Worm (Caenorhabditis elegans) whole organism, young adult: ENCODE data around the gene F58G11.4.

Experiments
- B0336.3 ChIP-seq: fragments of 200-800 bp; sonication (Bioruptor generic); IDR thresholded peaks from 2 replicates; pipeline ENCODE4 v1.3.6; 2022; ENCODE audit warnings: missing genetic modification characterization, missing compliant biosample characterization
- C06A6.2 ChIP-seq: fragments of 200-800 bp; sonication (Bioruptor generic); conservative IDR thresholded peaks from 2 replicates; pipeline ENCODE4 v1.3.6; 2022; ENCODE audit warnings: missing genetic modification characterization, missing compliant biosample characterization
- F22D6.2 ChIP-seq: sonication (generic microtip); optimal IDR thresholded peaks from 2 replicates; lab custom pipeline; 2016; ENCODE audit warnings: mild to moderate bottlenecking, missing genetic modification characterization, missing compliant biosample characterization
- F23B12.7 ChIP-seq: sonication (generic microtip); optimal IDR thresholded peaks from 2 replicates; lab custom pipeline; 2017; ENCODE audit warnings: missing genetic modification characterization, mild to moderate bottlenecking, missing compliant biosample characterization, antibody characterized with exemption, moderate library complexity; ENCODE audit not compliant: insufficient read depth
- F52B5.7 ChIP-seq: sonication (generic microtip); optimal IDR thresholded peaks from 2 replicates; lab custom pipeline; 2016; ENCODE audit warnings: mild to moderate bottlenecking, missing genetic modification characterization, missing compliant biosample characterization
- F57A8.1 ChIP-seq: fragments of 200-800 bp; sonication (Bioruptor generic); optimal IDR thresholded peaks from 2 replicates; lab custom pipeline; 2018; ENCODE audit warnings: mild to moderate bottlenecking, missing genetic modification characterization, moderate library complexity, missing compliant biosample characterization
- T07F8.4 ChIP-seq: sonication (generic microtip); optimal IDR thresholded peaks from 2 replicates; lab custom pipeline; 2016; ENCODE audit warnings: mild to moderate bottlenecking, missing genetic modification characterization, moderate library complexity, missing compliant biosample characterization
- T26A5.8 ChIP-seq: sonication (generic microtip); optimal IDR thresholded peaks from 2 replicates; lab custom pipeline; 2016; ENCODE audit warnings: missing genetic modification characterization, missing compliant biosample characterization
- Y53G8AR.9 ChIP-seq: fragments of 200-800 bp; sonication (Bioruptor generic); conservative IDR thresholded peaks from 2 replicates; pipeline ENCODE4 v1.3.6; 2022; ENCODE audit warnings: missing genetic modification reagents, missing genetic modification characterization, missing compliant biosample characterization
- Y56A3A.18 ChIP-seq: fragments of 200-800 bp; sonication (Bioruptor generic); IDR thresholded peaks from 2 replicates; pipeline ENCODE4 v1.3.6; 2022; ENCODE audit warnings: missing genetic modification reagents, missing genetic modification characterization, missing compliant biosample characterization
- Y79H2A.3 ChIP-seq: fragments of 200-800 bp; sonication (Bioruptor generic); conservative IDR thresholded peaks from 2 replicates; pipeline ENCODE4 v1.3.6; 2022; ENCODE audit warnings: missing genetic modification reagents, missing genetic modification characterization, missing compliant biosample characterization
- Y95B8A.8 ChIP-seq: fragments of 200-800 bp; sonication (Bioruptor generic); IDR thresholded peaks from 2 replicates; pipeline ENCODE4 v1.3.6; 2022; ENCODE audit warnings: missing genetic modification reagents, missing genetic modification characterization, missing compliant biosample characterization
- ZK185.1 ChIP-seq: sonication (generic microtip); optimal IDR thresholded peaks from 2 replicates; lab custom pipeline; 2016; ENCODE audit warnings: mild to moderate bottlenecking, missing genetic modification characterization, missing compliant biosample characterization; ENCODE audit not compliant: poor library complexity, severe bottlenecking
- ama-1 ChIP-seq, 3 experiments: fragments of 150-350 bp in 1 of 3; sonication (generic microtip) in 2 of 3; optimal IDR thresholded peaks; 2 replicates each; lab custom pipeline; 2014 to 2018; ENCODE audit warnings: missing biosample characterization in 2 of 3, missing genetic modification characterization in 2 of 3, missing genetic modification reagents in 2 of 3
- aptf-3 ChIP-seq: fragments of 200-800 bp; sonication (Bioruptor generic); IDR thresholded peaks from 2 replicates; pipeline ENCODE4 v1.3.6; 2022; ENCODE audit warnings: missing genetic modification characterization, missing compliant biosample characterization
- bed-2 ChIP-seq: fragments of 200-800 bp; sonication (Bioruptor generic); IDR thresholded peaks from 2 replicates; pipeline ENCODE4 v1.3.6; 2022; ENCODE audit warnings: missing genetic modification reagents, missing genetic modification characterization, missing compliant biosample characterization
- ccch-3 ChIP-seq: fragments of 200-800 bp; sonication (Bioruptor generic); optimal IDR thresholded peaks from 2 replicates; lab custom pipeline; 2018; ENCODE audit warnings: mild to moderate bottlenecking, missing genetic modification characterization, missing compliant biosample characterization
- ceh-100 ChIP-seq: fragments of 200-800 bp; sonication (Bioruptor generic); IDR thresholded peaks from 2 replicates; pipeline ENCODE4 v1.3.6; 2022; ENCODE audit warnings: missing genetic modification reagents, missing genetic modification characterization, missing compliant biosample characterization
- ceh-27 ChIP-seq: fragments of 200-800 bp; sonication (Bioruptor generic); optimal IDR thresholded peaks from 2 replicates; lab custom pipeline; 2018; ENCODE audit warnings: mild to moderate bottlenecking, missing genetic modification characterization, moderate library complexity, missing compliant biosample characterization
- ceh-40 ChIP-seq: fragments of 200-800 bp; sonication (Bioruptor generic); IDR thresholded peaks from 2 replicates; pipeline ENCODE4 v1.3.6; 2022; ENCODE audit warnings: missing genetic modification characterization, missing compliant biosample characterization
- egl-44 ChIP-seq: fragments of 200-800 bp; sonication (Bioruptor generic); IDR thresholded peaks from 2 replicates; pipeline ENCODE4 v1.3.6; 2022; ENCODE audit warnings: missing genetic modification reagents, missing genetic modification characterization, missing compliant biosample characterization
- ekl-4 ChIP-seq: fragments of 200-800 bp; sonication (Bioruptor generic); IDR thresholded peaks from 2 replicates; pipeline ENCODE4 v1.3.6; 2022; ENCODE audit warnings: missing genetic modification reagents, missing genetic modification characterization, missing compliant biosample characterization
- ets-4 ChIP-seq: fragments of 200-800 bp; sonication (Bioruptor generic); optimal IDR thresholded peaks from 2 replicates; lab custom pipeline; 2018; ENCODE audit warnings: mild to moderate bottlenecking, missing genetic modification characterization, missing compliant biosample characterization
- hlh-12 ChIP-seq: sonication (generic microtip); optimal IDR thresholded peaks from 2 replicates; lab custom pipeline; 2016; ENCODE audit warnings: missing genetic modification characterization, missing compliant biosample characterization
- hlh-26 ChIP-seq: fragments of 200-800 bp; sonication (Bioruptor generic); conservative IDR thresholded peaks from 2 replicates; pipeline ENCODE4 v1.3.6; 2022; ENCODE audit warnings: missing genetic modification reagents, missing genetic modification characterization, missing compliant biosample characterization
- hrde-1 ChIP-seq: sonication (generic microtip); optimal IDR thresholded peaks from 2 replicates; lab custom pipeline; 2016; ENCODE audit warnings: missing genetic modification characterization, mild to moderate bottlenecking, missing compliant biosample characterization, moderate library complexity, missing genotype, missing genetic modification reagents, borderline replicate concordance
- hsf-1 ChIP-seq: fragments of 200-800 bp; sonication (Bioruptor generic); IDR thresholded peaks from 2 replicates; pipeline ENCODE4 v1.3.6; 2022; ENCODE audit warnings: missing genetic modification reagents, missing genetic modification characterization, missing compliant biosample characterization
- lag-1 ChIP-seq: fragments of 200-800 bp; sonication (Bioruptor generic); IDR thresholded peaks from 2 replicates; pipeline ENCODE4 v1.3.6; 2022; ENCODE audit warnings: missing genetic modification reagents, missing genetic modification characterization, missing compliant biosample characterization
- mcd-1 ChIP-seq: fragments of 200-800 bp; sonication (Bioruptor generic); IDR thresholded peaks from 2 replicates; pipeline ENCODE4 v1.3.6; 2022; ENCODE audit warnings: missing genetic modification reagents, missing genetic modification characterization, missing compliant biosample characterization
- nfyb-1 ChIP-seq: fragments of 200-800 bp; sonication (Bioruptor generic); IDR thresholded peaks from 2 replicates; pipeline ENCODE4 v1.3.6; 2022; ENCODE audit warnings: missing genetic modification reagents, missing genetic modification characterization, missing compliant biosample characterization
- nhr-120 ChIP-seq: fragments of 200-800 bp; sonication (Bioruptor generic); IDR thresholded peaks from 2 replicates; pipeline ENCODE4 v1.3.6; 2022; ENCODE audit warnings: missing genetic modification characterization, missing compliant biosample characterization
- nhr-80 ChIP-seq: sonication (generic microtip); optimal IDR thresholded peaks from 2 replicates; lab custom pipeline; 2016; ENCODE audit warnings: missing genetic modification characterization, missing compliant biosample characterization
- nhr-90 ChIP-seq: sonication (generic microtip); optimal IDR thresholded peaks from 2 replicates; lab custom pipeline; 2016; ENCODE audit warnings: missing genotype, mild to moderate bottlenecking, missing genetic modification characterization, missing compliant biosample characterization
- rec-8 ChIP-seq, 2 experiments: sonication (generic microtip); optimal IDR thresholded peaks; 2 replicates each; lab custom pipeline; 2016; ENCODE audit warnings: mild to moderate bottlenecking in 2 of 2, missing genetic modification characterization in 2 of 2, missing genetic modification reagents in 2 of 2, missing genotype in 2 of 2, missing biosample characterization in 1 of 2, missing compliant biosample characterization in 1 of 2, moderate library complexity in 1 of 2
- snpc-1.1 ChIP-seq: sonication (generic microtip); optimal IDR thresholded peaks from 2 replicates; lab custom pipeline; 2017; ENCODE audit warnings: missing genetic modification characterization, mild to moderate bottlenecking, missing compliant biosample characterization, antibody characterized with exemption, moderate library complexity, missing genotype, missing genetic modification reagents; ENCODE audit not compliant: insufficient read depth
- snpc-1.3 ChIP-seq: sonication (generic microtip); optimal IDR thresholded peaks from 2 replicates; lab custom pipeline; 2017; ENCODE audit warnings: missing genetic modification characterization, mild to moderate bottlenecking, missing compliant biosample characterization, antibody characterized with exemption, moderate library complexity, missing genotype, missing genetic modification reagents; ENCODE audit not compliant: insufficient read depth
- somi-1 ChIP-seq: fragments of 200-800 bp; sonication (Bioruptor generic); optimal IDR thresholded peaks from 2 replicates; lab custom pipeline; 2018; ENCODE audit warnings: mild to moderate bottlenecking, missing genetic modification characterization, missing compliant biosample characterization
- tlf-1 ChIP-seq: fragments of 200-800 bp; sonication (Bioruptor generic); optimal IDR thresholded peaks from 2 replicates; lab custom pipeline; 2018; ENCODE audit warnings: mild to moderate bottlenecking, missing genetic modification characterization, missing compliant biosample characterization
- unc-130 ChIP-seq: sonication (generic microtip); optimal IDR thresholded peaks from 2 replicates; lab custom pipeline; 2016; ENCODE audit warnings: missing genetic modification reagents, missing genetic modification characterization, missing compliant biosample characterization
- unc-62 ChIP-seq: fragments of 150-350 bp; optimal IDR thresholded peaks from 2 replicates; lab custom pipeline; 2014; ENCODE audit warnings: missing biosample characterization, missing genetic modification reagents, missing genetic modification characterization
- ztf-18 ChIP-seq: sonication (generic microtip); optimal IDR thresholded peaks from 2 replicates; lab custom pipeline; 2016; ENCODE audit warnings: missing genotype, mild to moderate bottlenecking, missing genetic modification characterization, missing compliant biosample characterization
- ztf-22 ChIP-seq: fragments of 200-800 bp; sonication (Bioruptor generic); optimal IDR thresholded peaks from 2 replicates; lab custom pipeline; 2018; ENCODE audit warnings: mild to moderate bottlenecking, missing genetic modification characterization, moderate library complexity, missing compliant biosample characterization
- ztf-3 ChIP-seq: fragments of 200-800 bp; sonication (Bioruptor generic); optimal IDR thresholded peaks from 2 replicates; lab custom pipeline; 2018; ENCODE audit warnings: mild to moderate bottlenecking, missing genetic modification characterization, missing compliant biosample characterization

The F58G11.4 gene

ce11 chrV:13655202-13655764 is 17.1 kb upstream of the F58G11.4 start (continued):
- TF ChIP-seq F52B5.7 (no peak), bed-2 (GFP tag; lab: Robert Waterston, UW) (no peak), unc-62 (GFP tag; lab: Kevin White, UChicago) (no peak), lag-1 (GFP tag; lab: Robert Waterston, UW) (no peak), ccch-3 (no peak), rec-8 (tag; optimal IDR thresholded peaks at IDR 0.05; lab: Kevin White, UChicago) (no peak), ztf-18 (tag; lab: Kevin White, UChicago) (no peak), aptf-3 (GFP tag; lab: Robert Waterston, UW) (no peak), B0336.3 (GFP tag; lab: Robert Waterston, UW) (no peak), C06A6.2 (GFP tag; lab: Robert Waterston, UW) (no peak), T26A5.8 (tag; lab: Kevin White, UChicago) (no peak), tlf-1 (GFP tag; lab: Kevin White, UChicago) (peak; percentile 3), unc-130 (GFP tag; lab: Kevin White, UChicago) (no peak), snpc-1.1 (tag; lab: Kevin White, UChicago) (no peak), hrde-1 (no peak), snpc-1.3 (tag; lab: Kevin White, UChicago) (no peak), ceh-100 (no peak), ama-1 (optimal IDR thresholded peaks at IDR 0.05; lab: Kevin White, UChicago) (no peak), ama-1 (GFP tag; optimal IDR thresholded peaks at IDR 0.05; lab: Kevin White, UChicago) (no peak), F57A8.1 (no peak), ZK185.1 (no peak), ceh-40 (GFP tag; lab: Robert Waterston, UW) (0 out of 2 replicates have a peak, but pooled peaks have one; percentile 53), nhr-120 (GFP tag; lab: Robert Waterston, UW) (no peak), hlh-26 (GFP tag; lab: Robert Waterston, UW) (no peak), ceh-27 (GFP tag; lab: Kevin White, UChicago) (peak; percentile 33), F23B12.7 (tag; lab: Kevin White, UChicago) (no peak), hlh-12 (tag; lab: Kevin White, UChicago) (no peak)

ce11 chrV:13656346-13657254 is 15.8 kb upstream of the F58G11.4 start:
- TF ChIP-seq snpc-1.3 (tag; lab: Kevin White, UChicago) = no peak
- peak; percentile 18; the same call in 1 of the 2 replicates for TF ChIP-seq Y95B8A.8 (GFP tag; lab: Robert Waterston, UW)
- TF ChIP-seq tlf-1 (GFP tag; lab: Kevin White, UChicago) = peak; percentile 55
- no peak for TF ChIP-seq Y79H2A.3 (GFP tag; lab: Robert Waterston, UW)
- TF ChIP-seq B0336.3 (GFP tag; lab: Robert Waterston, UW) = peak; percentile 62; the same call in 1 of the 2 replicates
- no peak for TF ChIP-seq egl-44 (GFP tag; lab: Robert Waterston, UW)
- peak; percentile 38; the same call in 1 of the 2 replicates for TF ChIP-seq ekl-4 (GFP tag; lab: Robert Waterston, UW)
- TF ChIP-seq F22D6.2 (tag; lab: Kevin White, UChicago) = peak; percentile 56
- TF ChIP-seq C06A6.2 (GFP tag; lab: Robert Waterston, UW) = peak; percentile 31; the same call in 1 of the 2 replicates
- TF ChIP-seq nhr-90 (tag; lab: Kevin White, UChicago) = peak; percentile 82
- TF ChIP-seq hsf-1 = 0 out of 2 replicates have a peak, but pooled peaks have one; percentile 7
- TF ChIP-seq somi-1 = peak; percentile 48
- peak; percentile 70; the same call in 1 of the 2 replicates for TF ChIP-seq Y56A3A.18
- peak; percentile 21 for TF ChIP-seq ccch-3
- peak; percentile 60; the same call in 1 of the 2 replicates for TF ChIP-seq Y53G8AR.9 (GFP tag; lab: Robert Waterston, UW)
- TF ChIP-seq unc-62 (GFP tag; lab: Kevin White, UChicago) = peak; percentile 35
- peak; percentile 71; the same call in 1 of the 2 replicates for TF ChIP-seq nfyb-1
- TF ChIP-seq nhr-80 (tag; lab: Kevin White, UChicago) = peak; percentile 96
- no peak for TF ChIP-seq ztf-3
- peak; percentile 43 for TF ChIP-seq ztf-22 (GFP tag; lab: Kevin White, UChicago)
- TF ChIP-seq T07F8.4 (tag; lab: Kevin White, UChicago) = no peak
- TF ChIP-seq F57A8.1 = no peak
- TF ChIP-seq ets-4 (GFP tag; lab: Kevin White, UChicago) = peak; percentile 51
- peak; percentile 44; the same call in 1 of the 2 replicates for TF ChIP-seq mcd-1
